Worm (Caenorhabditis elegans) whole organism, early embryonic: ENCODE results near the gene ift-74.

ENCODE experiments used
- F13C5.2 ChIP-seq: sonication (generic microtip); optimal IDR thresholded peaks from 2 replicates; lab custom pipeline; 2017; ENCODE audit warnings: mild to moderate bottlenecking, missing genetic modification characterization, inconsistent platforms, missing compliant biosample characterization
- aly-1 ChIP-seq: sonication (generic microtip); optimal IDR thresholded peaks from 2 replicates; lab custom pipeline; 2016; ENCODE audit warnings: missing genetic modification characterization, missing compliant biosample characterization
- ama-1 ChIP-seq: fragments of 150-350 bp; optimal IDR thresholded peaks from 2 replicates; lab custom pipeline; 2014
- flt-1 ChIP-seq: fragments of 200-800 bp; sonication (Bioruptor generic); IDR thresholded peaks from 2 replicates; pipeline ENCODE4 v1.3.6; 2022; ENCODE audit warnings: missing genetic modification characterization, missing compliant biosample characterization
- pes-1 ChIP-seq: fragments of 200-800 bp; sonication (Bioruptor generic); IDR thresholded peaks from 2 replicates; pipeline ENCODE4 v1.3.6; 2022; ENCODE audit warnings: missing genetic modification reagents, missing genetic modification characterization, missing compliant biosample characterization

DNA sequence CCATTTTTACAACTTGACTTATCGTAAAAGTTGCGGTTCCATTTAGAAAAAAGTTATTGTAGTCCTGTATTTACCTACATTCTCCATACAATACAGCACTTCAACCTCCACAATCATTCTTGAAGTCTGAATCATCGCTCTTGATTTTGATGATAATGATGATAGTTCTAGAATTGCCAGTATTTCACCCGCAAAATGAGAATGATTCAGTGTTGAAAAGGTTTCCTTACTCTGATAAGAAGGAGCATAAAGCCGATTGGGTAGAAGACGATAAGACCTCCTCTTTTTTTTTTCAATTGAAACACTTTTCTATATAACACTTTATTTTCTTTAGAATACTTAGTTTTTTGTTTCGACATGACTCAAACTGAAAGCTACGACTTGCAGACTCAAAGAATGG, 49.0 kb upstream of the ift-74 start, which contains the start of gene T19D12.4:
- TF ChIP-seq ama-1 (lab: Kevin White, UChicago) (no peak), F13C5.2 (tag; lab: Kevin White, UChicago) (no peak), aly-1 (tag; lab: Kevin White, UChicago) (no peak), flt-1 (GFP tag; lab: Robert Waterston, UW) (no peak), pes-1 (GFP tag; lab: Robert Waterston, UW) (no peak)
